Worm (Caenorhabditis elegans) whole organism, young adult: ENCODE data around the gene abi-1.

Experiments
- dpl-1 ChIP-seq: fragments of 150-350 bp; optimal IDR thresholded peaks from 2 replicates; lab custom pipeline; 2014; ENCODE audit warnings: missing biosample characterization, missing genetic modification reagents, missing genetic modification characterization
- nhr-27 ChIP-seq: fragments of 200-800 bp; sonication (Bioruptor generic); optimal IDR thresholded peaks from 2 replicates; lab custom pipeline; 2018; ENCODE audit warnings: mild to moderate bottlenecking, missing genetic modification characterization, moderate library complexity, missing compliant biosample characterization
- snpc-4 ChIP-seq, 5 experiments: fragments of 150-350 bp in 1 of 5; sonication (generic microtip) in 4 of 5; optimal IDR thresholded peaks; 2 replicates each; lab custom pipeline; 2014 to 2018; ENCODE audit warnings: missing genetic modification characterization in 5 of 5, missing biosample characterization in 3 of 5, antibody characterized with exemption in 2 of 5, mild to moderate bottlenecking in 2 of 5, missing compliant biosample characterization in 2 of 5, missing genotype in 2 of 5, moderate library complexity in 2 of 5, missing genetic modification reagents in 1 of 5

ce11 chrIII:5692690-5693089 lies at the start of gene abi-1, which contains the start of gene arle-14:
- peak; percentile 23 for TF ChIP-seq dpl-1 (GFP tag; lab: Kevin White, UChicago)
- no peak for TF ChIP-seq snpc-4 (GFP tag; optimal IDR thresholded peaks at IDR 0.05; lab: Kevin White, UChicago)
- no peak for TF ChIP-seq snpc-4 (tag; optimal IDR thresholded peaks at IDR 0.05; lab: Kevin White, UChicago)
- no peak for TF ChIP-seq nhr-27
